Fruit fly (Drosophila melanogaster) whole organism, prepupa: Measurements from ENCODE around the gene CG46439.

Experiments used
- CG10631 ChIP-seq: fragments of 200-800 bp; sonication (Bioruptor generic); optimal IDR thresholded peaks from 2 replicates; lab custom pipeline; 2016; ENCODE audit warnings: missing biosample characterization, missing genetic modification characterization
- CG10669 ChIP-seq: fragments of 200-800 bp; sonication (Bioruptor generic); optimal IDR thresholded peaks from 3 replicates; lab custom pipeline; 2018; ENCODE audit warnings: missing biosample characterization, mild to moderate bottlenecking, missing genetic modification characterization, moderate library complexity
- CG1621 ChIP-seq: fragments of 200-800 bp; sonication (Bioruptor generic); optimal IDR thresholded peaks from 3 replicates; lab custom pipeline; 2018; ENCODE audit warnings: missing biosample characterization, mild to moderate bottlenecking, missing genetic modification characterization
- CG16779 ChIP-seq: fragments of 200-800 bp; sonication (Bioruptor generic); optimal IDR thresholded peaks from 3 replicates; lab custom pipeline; 2017; ENCODE audit warnings: missing biosample characterization, mild to moderate bottlenecking, missing genetic modification characterization
- CG31627 ChIP-seq: fragments of 200-800 bp; sonication (Bioruptor generic); optimal IDR thresholded peaks from 3 replicates; lab custom pipeline; 2016; ENCODE audit warnings: missing biosample characterization, missing genetic modification characterization
- CG32006 ChIP-seq: fragments of 200-800 bp; sonication (Bioruptor generic); optimal IDR thresholded peaks from 3 replicates; lab custom pipeline; 2017; ENCODE audit warnings: missing biosample characterization, mild to moderate bottlenecking, missing genetic modification characterization
- CG4318 ChIP-seq: fragments of 200-800 bp; sonication (Bioruptor generic); optimal IDR thresholded peaks from 3 replicates; lab custom pipeline; 2017; ENCODE audit warnings: missing biosample characterization, mild to moderate bottlenecking, missing genetic modification characterization
- CG6163 ChIP-seq: fragments of 200-800 bp; sonication (Bioruptor generic); IDR thresholded peaks from 3 replicates; pipeline ENCODE4 v1.3.6; 2022; ENCODE audit warnings: missing biosample characterization, missing genetic modification characterization
- CG6276 ChIP-seq: fragments of 200-800 bp; sonication (Bioruptor generic); optimal IDR thresholded peaks from 2 replicates; lab custom pipeline; 2017; ENCODE audit warnings: missing biosample characterization, mild to moderate bottlenecking, missing genetic modification characterization
- CG6808 ChIP-seq: fragments of 200-800 bp; sonication (Bioruptor generic); optimal IDR thresholded peaks from 3 replicates; lab custom pipeline; 2017; ENCODE audit warnings: missing biosample characterization, missing genetic modification characterization, mild to moderate bottlenecking, moderate library complexity, missing genetic modification reagents
- CG6854 ChIP-seq: fragments of 200-800 bp; sonication (Bioruptor generic); optimal IDR thresholded peaks from 2 replicates; lab custom pipeline; 2017; ENCODE audit warnings: missing biosample characterization, mild to moderate bottlenecking, missing genetic modification characterization
- CG7368 ChIP-seq: fragments of 200-800 bp; sonication (Bioruptor generic); optimal IDR thresholded peaks from 3 replicates; lab custom pipeline; 2016; ENCODE audit warnings: missing biosample characterization, missing genetic modification characterization
- CG8119 ChIP-seq: fragments of 200-800 bp; sonication (Bioruptor generic); IDR thresholded peaks from 3 replicates; pipeline ENCODE4 v1.3.6; 2022; ENCODE audit warnings: missing biosample characterization, missing genetic modification characterization
- CG8632 ChIP-seq: fragments of 200-800 bp; sonication (Bioruptor generic); optimal IDR thresholded peaks from 3 replicates; lab custom pipeline; 2016; ENCODE audit warnings: missing biosample characterization, missing genetic modification characterization
- CG9139 ChIP-seq: fragments of 200-800 bp; sonication (Bioruptor generic); optimal IDR thresholded peaks from 3 replicates; lab custom pipeline; 2017; ENCODE audit warnings: missing biosample characterization, mild to moderate bottlenecking, missing genetic modification characterization
- Eip75B ChIP-seq: fragments of 200-800 bp; sonication (Bioruptor generic); optimal IDR thresholded peaks from 3 replicates; lab custom pipeline; 2016; ENCODE audit warnings: missing biosample characterization, missing genetic modification characterization
- Eip93F ChIP-seq: fragments of 200-800 bp; sonication (Bioruptor generic); optimal IDR thresholded peaks from 2 replicates; lab custom pipeline; 2016; ENCODE audit warnings: missing biosample characterization, mild to moderate bottlenecking, missing genetic modification characterization
- Ets21C ChIP-seq: fragments of 200-800 bp; sonication (Bioruptor generic); optimal IDR thresholded peaks from 3 replicates; lab custom pipeline; 2016; ENCODE audit warnings: missing biosample characterization, missing genetic modification characterization
- Ets96B ChIP-seq: fragments of 200-800 bp; optimal IDR thresholded peaks from 2 replicates; lab custom pipeline; 2019; ENCODE audit warnings: missing biosample characterization, mild to moderate bottlenecking, missing genetic modification characterization, moderate library complexity
- Hr39 ChIP-seq: fragments of 200-800 bp; sonication (Bioruptor generic); optimal IDR thresholded peaks from 2 replicates; lab custom pipeline; 2016; ENCODE audit warnings: missing biosample characterization, missing genetic modification characterization
- Hr4 ChIP-seq: fragments of 200-800 bp; sonication (Bioruptor generic); optimal IDR thresholded peaks from 3 replicates; lab custom pipeline; 2016; ENCODE audit warnings: missing biosample characterization, missing genetic modification characterization
- Lpt ChIP-seq: fragments of 200-800 bp; sonication (Bioruptor generic); optimal IDR thresholded peaks from 3 replicates; lab custom pipeline; 2016; ENCODE audit warnings: missing biosample characterization, missing genetic modification characterization
- Smox ChIP-seq: fragments of 200-800 bp; sonication (Bioruptor generic); optimal IDR thresholded peaks from 3 replicates; lab custom pipeline; 2016; ENCODE audit warnings: missing biosample characterization, missing genetic modification characterization
- Sox102F ChIP-seq: fragments of 200-800 bp; sonication (Bioruptor generic); optimal IDR thresholded peaks from 2 replicates; lab custom pipeline; 2016; ENCODE audit warnings: missing biosample characterization, mild to moderate bottlenecking, missing genetic modification characterization
- Sox15 ChIP-seq: fragments of 200-800 bp; sonication (Bioruptor generic); optimal IDR thresholded peaks from 3 replicates; lab custom pipeline; 2016; ENCODE audit warnings: missing biosample characterization, missing genetic modification characterization
- achi ChIP-seq: fragments of 200-800 bp; sonication (Bioruptor generic); optimal IDR thresholded peaks from 3 replicates; lab custom pipeline; 2016; ENCODE audit warnings: missing biosample characterization, missing genetic modification characterization
- cyc ChIP-seq: fragments of 200-800 bp; sonication (Bioruptor generic); optimal IDR thresholded peaks from 3 replicates; lab custom pipeline; 2016; ENCODE audit warnings: missing biosample characterization, missing genetic modification characterization
- dac ChIP-seq: fragments of 200-800 bp; sonication (Bioruptor generic); optimal IDR thresholded peaks from 2 replicates; lab custom pipeline; 2017; ENCODE audit warnings: missing biosample characterization, mild to moderate bottlenecking, missing genetic modification characterization
- dsx ChIP-seq: fragments of 200-800 bp; optimal IDR thresholded peaks from 3 replicates; lab custom pipeline; 2019; ENCODE audit warnings: missing biosample characterization, mild to moderate bottlenecking, missing genetic modification characterization, moderate library complexity; ENCODE audit not compliant: poor library complexity, severe bottlenecking
- eg ChIP-seq: fragments of 200-800 bp; sonication (Bioruptor generic); IDR thresholded peaks from 3 replicates; pipeline ENCODE4 v1.3.6; 2022; ENCODE audit warnings: missing biosample characterization, missing genetic modification characterization
- esn ChIP-seq: fragments of 200-800 bp; sonication (Bioruptor generic); optimal IDR thresholded peaks from 2 replicates; lab custom pipeline; 2016; ENCODE audit warnings: missing biosample characterization, mild to moderate bottlenecking, missing genetic modification characterization, moderate library complexity
- fd85E ChIP-seq: fragments of 200-800 bp; sonication (Bioruptor generic); optimal IDR thresholded peaks from 3 replicates; lab custom pipeline; 2016; ENCODE audit warnings: missing biosample characterization, missing genetic modification characterization
- fkh ChIP-seq: fragments of 200-800 bp; sonication (Bioruptor generic); optimal IDR thresholded peaks from 3 replicates; lab custom pipeline; 2017; ENCODE audit warnings: missing biosample characterization, mild to moderate bottlenecking, missing genetic modification characterization, moderate library complexity
- lz ChIP-seq: fragments of 200-800 bp; sonication (Bioruptor generic); optimal IDR thresholded peaks from 3 replicates; lab custom pipeline; 2016; ENCODE audit warnings: missing biosample characterization, missing genetic modification characterization
- net ChIP-seq: fragments of 200-800 bp; sonication (Bioruptor generic); optimal IDR thresholded peaks from 3 replicates; lab custom pipeline; 2016; ENCODE audit warnings: missing biosample characterization, missing genetic modification characterization
- pdm3 ChIP-seq: fragments of 200-800 bp; sonication (Bioruptor generic); optimal IDR thresholded peaks from 3 replicates; lab custom pipeline; 2016; ENCODE audit warnings: missing biosample characterization, missing genetic modification characterization
- salr ChIP-seq, 2 experiments: fragments of 200-800 bp; sonication (Bioruptor generic); optimal IDR thresholded peaks; 3 replicates each; lab custom pipeline; 2016 to 2018; ENCODE audit warnings: missing biosample characterization in 2 of 2, missing genetic modification characterization in 2 of 2, mild to moderate bottlenecking in 1 of 2
- ss ChIP-seq, 2 experiments: fragments of 200-800 bp; sonication (Bioruptor generic); optimal IDR thresholded peaks; 2 replicates in 1 of 2; 3 replicates in 1 of 2; lab custom pipeline; 2017 to 2018; ENCODE audit warnings: mild to moderate bottlenecking in 2 of 2, missing biosample characterization in 2 of 2, missing genetic modification characterization in 2 of 2, moderate library complexity in 1 of 2
- topi ChIP-seq: fragments of 200-800 bp; sonication (Bioruptor generic); optimal IDR thresholded peaks from 3 replicates; lab custom pipeline; 2016; ENCODE audit warnings: missing biosample characterization, missing genetic modification characterization
- vri ChIP-seq: fragments of 200-800 bp; sonication (Bioruptor generic); optimal IDR thresholded peaks from 3 replicates; lab custom pipeline; 2016; ENCODE audit warnings: missing biosample characterization, mild to moderate bottlenecking, missing genetic modification characterization

Gene CG46439

DNA sequence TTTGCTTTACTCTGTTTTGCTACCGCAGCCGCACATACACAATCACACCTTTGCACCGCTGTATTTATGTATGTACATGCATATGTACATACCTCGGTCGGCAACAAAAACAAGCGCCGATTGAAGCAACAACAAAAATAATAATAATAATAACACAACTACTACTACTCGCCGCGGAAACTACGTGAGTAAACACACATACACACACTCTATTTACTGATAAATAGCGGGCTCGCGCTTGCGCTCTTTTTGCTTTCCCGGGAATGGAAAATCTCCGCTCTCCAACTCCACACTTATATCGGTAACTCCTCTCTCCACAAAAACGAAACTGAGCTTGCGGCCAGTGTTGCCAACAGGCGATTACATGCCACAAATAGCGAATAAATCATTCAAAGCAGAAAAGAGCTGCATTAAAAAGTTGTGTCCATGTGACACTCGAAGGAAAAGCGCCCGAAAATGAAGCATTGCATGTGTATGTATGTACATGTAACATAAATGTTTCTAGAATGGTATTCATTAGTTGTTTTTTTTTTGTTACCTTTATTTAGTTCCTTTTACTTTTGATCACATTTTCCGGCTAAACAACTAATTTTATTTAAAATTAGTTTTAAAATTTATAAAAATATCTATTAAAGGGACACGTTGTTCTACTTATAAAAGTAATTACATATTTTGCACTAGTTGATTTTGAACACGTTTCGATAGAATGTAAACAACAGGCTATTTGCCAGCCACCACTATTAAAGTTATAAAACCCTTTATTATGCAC is 22.8 kb upstream of the CG46439 start (continued):
- TF ChIP-seq CG10631 (GFP tag; lab: Kevin White, UChicago) (peak; percentile 23), Sox102F (GFP tag; lab: Kevin White, UChicago) (no peak), CG7368 (GFP tag; lab: Kevin White, UChicago) (no peak), CG8632 (GFP tag; lab: Kevin White, UChicago) (peak; percentile 4), CG4318 (GFP tag; lab: Kevin White, UChicago) (no peak), fd85E (GFP tag; lab: Kevin White, UChicago) (no peak), fkh (GFP tag; lab: Kevin White, UChicago) (peak; percentile 100), CG10669 (GFP tag; lab: Kevin White, UChicago) (no peak), CG32006 (peak; percentile 60), CG6808 (peak; percentile 44), eg (peak; percentile 53; the same call in 2 of the 3 replicates), Ets21C (GFP tag; lab: Kevin White, UChicago) (no peak), salr (GFP tag; optimal IDR thresholded peaks at IDR 0.05; lab: Kevin White, UChicago) (peak in 1 of 2 experiments; percentile 23), Eip93F (GFP tag; lab: Kevin White, UChicago) (no peak), net (GFP tag; lab: Kevin White, UChicago) (no peak), Hr4 (GFP tag; lab: Kevin White, UChicago) (peak; percentile 8), Smox (no peak), dac (GFP tag; lab: Kevin White, UChicago) (no peak), CG31627 (GFP tag; lab: Kevin White, UChicago) (no peak), dsx (GFP tag; lab: Kevin White, UChicago) (peak; percentile 6), Sox15 (GFP tag; lab: Kevin White, UChicago) (no peak), achi (GFP tag; lab: Kevin White, UChicago) (peak; percentile 15), esn (GFP tag; lab: Kevin White, UChicago) (no peak), Hr39 (GFP tag; lab: Kevin White, UChicago) (no peak), Ets96B (tag; lab: Kevin White, UChicago) (no peak), vri (GFP tag; lab: Kevin White, UChicago) (peak; percentile 37), Eip75B (GFP tag; lab: Kevin White, UChicago) (no peak), cyc (no peak), CG1621 (tag; lab: Kevin White, UChicago) (peak; percentile 54), CG16779 (tag; lab: Kevin White, UChicago) (peak; percentile 63), CG6163 (GFP tag; lab: Robert Waterston, UW) (peak; percentile 56; the same call in 1 of the 3 replicates), Lpt (GFP tag; lab: Kevin White, UChicago) (peak; percentile 19), pdm3 (GFP tag; lab: Kevin White, UChicago) (no peak)

DNA sequence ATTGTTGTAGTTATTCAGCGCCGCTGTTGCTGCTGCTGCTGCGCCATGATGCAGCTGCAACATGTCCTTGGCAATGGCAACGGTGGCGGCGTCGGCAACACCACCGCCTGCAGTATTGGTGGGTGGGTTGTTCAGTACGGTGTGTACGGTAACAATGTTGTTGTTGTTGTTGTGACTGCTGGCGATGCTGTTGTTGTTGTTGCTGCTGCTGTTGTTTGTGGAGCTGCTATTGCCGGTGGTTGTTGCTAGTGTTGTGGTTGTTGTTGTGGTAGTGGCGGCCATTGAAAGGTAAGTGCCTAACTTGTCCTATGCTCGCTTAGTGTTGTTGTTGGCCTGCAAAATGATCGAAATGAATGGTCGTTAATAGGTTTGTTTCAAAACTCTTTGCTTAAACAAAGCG is 21.7 kb upstream of the CG46439 start:
- TF ChIP-seq vri (GFP tag; lab: Kevin White, UChicago) = no peak
- no peak for TF ChIP-seq ss (GFP tag; optimal IDR thresholded peaks at IDR 0.05; lab: Kevin White, UChicago)

dm6 chr3L:11113198-11114197 is 17.5 kb upstream of the CG46439 start, which contains the start of gene Sod1:
Sod1 (minus strand) TSS chr3L:11113740.
- TF ChIP-seq CG8119 (GFP tag; lab: Robert Waterston, UW) (no peak; the same call in 2 of the 3 replicates), CG10631 (GFP tag; lab: Kevin White, UChicago) (no peak), CG4318 (GFP tag; lab: Kevin White, UChicago) (no peak), CG10669 (GFP tag; lab: Kevin White, UChicago) (peak; percentile 68), vri (GFP tag; lab: Kevin White, UChicago) (no peak), Sox102F (GFP tag; lab: Kevin White, UChicago) (no peak), achi (GFP tag; lab: Kevin White, UChicago) (peak; percentile 25), fkh (GFP tag; lab: Kevin White, UChicago) (peak; percentile 19), CG6276 (no peak), CG1621 (tag; lab: Kevin White, UChicago) (peak; percentile 61), salr (GFP tag; optimal IDR thresholded peaks at IDR 0.05; lab: Kevin White, UChicago) (peak in 1 of 2 experiments; percentile 47), Eip75B (GFP tag; lab: Kevin White, UChicago) (no peak), esn (GFP tag; lab: Kevin White, UChicago) (peak; percentile 2), CG32006 (no peak), CG6808 (peak; percentile 88), CG8632 (GFP tag; lab: Kevin White, UChicago) (no peak), CG9139 (GFP tag; lab: Kevin White, UChicago) (peak; percentile 88), lz (GFP tag; lab: Kevin White, UChicago) (no peak), dsx (GFP tag; lab: Kevin White, UChicago) (peak; percentile 58), Hr39 (GFP tag; lab: Kevin White, UChicago) (no peak), topi (GFP tag; lab: Kevin White, UChicago) (no peak), fd85E (GFP tag; lab: Kevin White, UChicago) (no peak), cyc (no peak), CG6854 (peak; percentile 91)
